Worm (Caenorhabditis elegans): Measurements from ENCODE around the gene med-1.

- TF ChIP-seq ztf-11 (tag; optimal IDR thresholded peaks at IDR 0.05) (no peak), lin-15B (tag; optimal IDR thresholded peaks at IDR 0.05) (no peak), nhr-77 (tag; optimal IDR thresholded peaks at IDR 0.05) (no peak), sea-2 (GFP tag; optimal IDR thresholded peaks at IDR 0.05) (no peak), lsy-12 (tag; optimal IDR thresholded peaks at IDR 0.05) (no peak)
Observed at ce11 chrX:12436486-12436885, 6.1 kb downstream of the med-1 start.

Measured in whole organism, L3 larva.